Worm (Caenorhabditis elegans): ENCODE results near the gene lact-5.

lact-5 gene

ce11 chrII:4776933-4777332 is 44.6 kb downstream of the lact-5 start, which contains the start of gene F26G1.11:
F26G1.11 (plus strand) TSS chrII:4777137.
- TF ChIP-seq hmbx-1 (tag; optimal IDR thresholded peaks at IDR 0.05), result no peak
- TF ChIP-seq B0310.2 (tag; optimal IDR thresholded peaks at IDR 0.05), result no peak
- TF ChIP-seq aly-1 (tag; optimal IDR thresholded peaks at IDR 0.05), result no peak
- no peak for TF ChIP-seq pes-1 (GFP tag; IDR thresholded peaks at IDR 0.05)
- no peak for TF ChIP-seq ets-7 (tag; optimal IDR thresholded peaks at IDR 0.05)
- TF ChIP-seq sea-1 (GFP tag; conservative IDR thresholded peaks at IDR 0.05), result no peak
- no peak for TF ChIP-seq F13C5.2 (tag; optimal IDR thresholded peaks at IDR 0.05)
- TF ChIP-seq ceh-36 (tag; optimal IDR thresholded peaks at IDR 0.05), result no peak
- no peak for TF ChIP-seq ceh-13 (GFP tag; optimal IDR thresholded peaks at IDR 0.05)

- TF ChIP-seq ceh-13 (GFP tag; optimal IDR thresholded peaks at IDR 0.05) (no peak), scrt-1 (GFP tag; IDR thresholded peaks at IDR 0.05) (no peak), ama-1 (optimal IDR thresholded peaks at IDR 0.05) (no peak), tbx-37 (GFP tag; conservative IDR thresholded peaks at IDR 0.05) (no peak), hmbx-1 (tag; optimal IDR thresholded peaks at IDR 0.05) (no peak), hmg-4 (GFP tag; optimal IDR thresholded peaks at IDR 0.05) (no peak)
These were observed 45.7 kb downstream of the lact-5 start for ce11 chrII:4775802-4776201.

- TF ChIP-seq flt-1 (GFP tag; IDR thresholded peaks at IDR 0.05), result no peak
- TF ChIP-seq F13C5.2 (tag; optimal IDR thresholded peaks at IDR 0.05), result no peak
- no peak for TF ChIP-seq tbx-37 (GFP tag; conservative IDR thresholded peaks at IDR 0.05)
- TF ChIP-seq hmbx-1 (tag; optimal IDR thresholded peaks at IDR 0.05), result no peak
- TF ChIP-seq pes-1 (GFP tag; IDR thresholded peaks at IDR 0.05), result no peak
- TF ChIP-seq hmg-4 (GFP tag; optimal IDR thresholded peaks at IDR 0.05), result no peak
- TF ChIP-seq aly-1 (tag; optimal IDR thresholded peaks at IDR 0.05), result no peak
- no peak for TF ChIP-seq scrt-1 (GFP tag; IDR thresholded peaks at IDR 0.05)
These were observed 47.6 kb downstream of the lact-5 start, which contains the start of the genes F26G1.9 and F26G1.10 for ce11 chrII:4773891-4774432. F26G1.9 (minus strand) TSS chrII:4773991. F26G1.10 (plus strand) TSS chrII:4774382.

ce11 chrII:4772441-4772840 is 49.1 kb downstream of the lact-5 start:
- TF ChIP-seq flt-1 (GFP tag; IDR thresholded peaks at IDR 0.05), result no peak
- no peak for TF ChIP-seq hnd-1 (tag; optimal IDR thresholded peaks at IDR 0.05)
- no peak for TF ChIP-seq scrt-1 (GFP tag; IDR thresholded peaks at IDR 0.05)
- no peak for TF ChIP-seq F13C5.2 (tag; optimal IDR thresholded peaks at IDR 0.05)
- TF ChIP-seq ceh-13 (GFP tag; optimal IDR thresholded peaks at IDR 0.05), result no peak
- no peak for TF ChIP-seq ceh-36 (tag; optimal IDR thresholded peaks at IDR 0.05)
- no peak for TF ChIP-seq sea-1 (GFP tag; conservative IDR thresholded peaks at IDR 0.05)
- TF ChIP-seq ama-1 (optimal IDR thresholded peaks at IDR 0.05), result no peak
- no peak for TF ChIP-seq pes-1 (GFP tag; IDR thresholded peaks at IDR 0.05)
- no peak for TF ChIP-seq hmg-4 (GFP tag; optimal IDR thresholded peaks at IDR 0.05)
- no peak for TF ChIP-seq B0310.2 (tag; optimal IDR thresholded peaks at IDR 0.05)
- no peak for TF ChIP-seq tra-4 (tag; optimal IDR thresholded peaks at IDR 0.05)
- no peak for TF ChIP-seq ets-7 (tag; optimal IDR thresholded peaks at IDR 0.05)
- TF ChIP-seq hmbx-1 (tag; optimal IDR thresholded peaks at IDR 0.05), result no peak
- TF ChIP-seq tbx-37 (GFP tag; conservative IDR thresholded peaks at IDR 0.05), result no peak
- no peak for TF ChIP-seq tbx-11 (GFP tag; IDR thresholded peaks at IDR 0.05)
- no peak for TF ChIP-seq aly-1 (tag; optimal IDR thresholded peaks at IDR 0.05)

ce11 chrII:4771282-4771681 is 50.3 kb downstream of the lact-5 start, which contains the start of gene F26G1.5:
F26G1.5 (minus strand) TSS chrII:4771382.
- TF ChIP-seq hmg-4 (GFP tag; optimal IDR thresholded peaks at IDR 0.05) (no peak), ama-1 (optimal IDR thresholded peaks at IDR 0.05) (no peak), aly-1 (tag; optimal IDR thresholded peaks at IDR 0.05) (no peak), sea-1 (GFP tag; conservative IDR thresholded peaks at IDR 0.05) (no peak), pes-1 (GFP tag; IDR thresholded peaks at IDR 0.05) (no peak), F13C5.2 (tag; optimal IDR thresholded peaks at IDR 0.05) (no peak), ceh-13 (GFP tag; optimal IDR thresholded peaks at IDR 0.05) (no peak), ets-7 (tag; optimal IDR thresholded peaks at IDR 0.05) (no peak), tbx-37 (GFP tag; conservative IDR thresholded peaks at IDR 0.05) (no peak), tra-4 (tag; optimal IDR thresholded peaks at IDR 0.05) (no peak), scrt-1 (GFP tag; IDR thresholded peaks at IDR 0.05) (no peak), B0310.2 (tag; optimal IDR thresholded peaks at IDR 0.05) (no peak), hmbx-1 (tag; optimal IDR thresholded peaks at IDR 0.05) (no peak), flt-1 (GFP tag; IDR thresholded peaks at IDR 0.05) (no peak), tbx-11 (GFP tag; IDR thresholded peaks at IDR 0.05) (no peak), hnd-1 (tag; optimal IDR thresholded peaks at IDR 0.05) (no peak)

ce11 chrII:4769886-4770285 is 51.7 kb downstream of the lact-5 start:
- no peak for TF ChIP-seq aly-1 (tag; optimal IDR thresholded peaks at IDR 0.05)
- TF ChIP-seq F13C5.2 (tag; optimal IDR thresholded peaks at IDR 0.05), result no peak
- TF ChIP-seq pes-1 (GFP tag; IDR thresholded peaks at IDR 0.05), result no peak
- TF ChIP-seq sea-1 (GFP tag; conservative IDR thresholded peaks at IDR 0.05), result no peak
- no peak for TF ChIP-seq ceh-13 (GFP tag; optimal IDR thresholded peaks at IDR 0.05)
- no peak for TF ChIP-seq hmg-4 (GFP tag; optimal IDR thresholded peaks at IDR 0.05)
- no peak for TF ChIP-seq B0310.2 (tag; optimal IDR thresholded peaks at IDR 0.05)
- TF ChIP-seq ceh-36 (tag; optimal IDR thresholded peaks at IDR 0.05), result no peak
- no peak for TF ChIP-seq ama-1 (optimal IDR thresholded peaks at IDR 0.05)
- no peak for TF ChIP-seq tbx-37 (GFP tag; conservative IDR thresholded peaks at IDR 0.05)
- no peak for TF ChIP-seq hmbx-1 (tag; optimal IDR thresholded peaks at IDR 0.05)
- no peak for TF ChIP-seq ets-7 (tag; optimal IDR thresholded peaks at IDR 0.05)
- TF ChIP-seq scrt-1 (GFP tag; IDR thresholded peaks at IDR 0.05), result no peak
- TF ChIP-seq tbx-11 (GFP tag; IDR thresholded peaks at IDR 0.05), result no peak
- no peak for TF ChIP-seq hnd-1 (tag; optimal IDR thresholded peaks at IDR 0.05)
- no peak for TF ChIP-seq tra-4 (tag; optimal IDR thresholded peaks at IDR 0.05)
- no peak for TF ChIP-seq flt-1 (GFP tag; IDR thresholded peaks at IDR 0.05)

- TF ChIP-seq ets-7 (tag; optimal IDR thresholded peaks at IDR 0.05), result no peak
These were observed 52.4 kb downstream of the lact-5 start for ce11 chrII:4769096-4769495.
